Worm (Caenorhabditis elegans): ENCODE measurements around the gene F07B10.7.

DNA sequence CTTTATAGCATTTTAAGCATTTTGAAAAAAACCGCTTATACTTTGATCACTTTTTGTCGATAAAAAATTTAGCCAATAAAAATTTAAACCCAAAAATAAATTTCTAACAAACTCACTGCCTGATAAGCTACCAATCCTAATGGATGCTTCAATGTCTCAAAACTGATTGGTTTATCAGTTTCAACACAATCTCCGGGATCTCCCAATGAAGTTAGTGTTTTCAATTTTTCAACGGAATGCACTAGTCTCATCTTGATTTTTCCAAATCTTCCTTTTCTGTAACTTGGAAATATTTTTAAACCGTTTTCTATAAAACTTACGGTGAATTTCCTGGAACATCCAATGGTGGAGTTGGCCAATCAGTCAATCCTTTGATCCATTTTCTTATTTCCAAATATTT is 36.8 kb downstream of the F07B10.7 start:
- TF ChIP-seq lin-11 (tag; optimal IDR thresholded peaks at IDR 0.05) (no peak), fax-1 (tag; optimal IDR thresholded peaks at IDR 0.05) (no peak), pax-1 (tag; optimal IDR thresholded peaks at IDR 0.05) (no peak), npax-4 (tag; optimal IDR thresholded peaks at IDR 0.05) (no peak), ama-1 (optimal IDR thresholded peaks at IDR 0.05) (no peak), rnt-1 (tag; optimal IDR thresholded peaks at IDR 0.05) (no peak), fkh-10 (GFP tag; optimal IDR thresholded peaks at IDR 0.05) (no peak), ets-4 (tag; optimal IDR thresholded peaks at IDR 0.05) (no peak), ceh-48 (tag; optimal IDR thresholded peaks at IDR 0.05) (no peak), dmd-4 (tag; optimal IDR thresholded peaks at IDR 0.05; ENCODE audit: borderline replicate concordance) (no peak), elt-4 (tag; optimal IDR thresholded peaks at IDR 0.05) (no peak)

All from whole organism, late embryonic.